Fruit fly (Drosophila melanogaster) whole organism, pupa: ENCODE data around the gene CG12075.

Source experiments
- CG10348 ChIP-seq: fragments of 200-800 bp; sonication (Bioruptor generic); IDR thresholded peaks from 2 replicates; pipeline ENCODE4 v1.3.6; 2022; ENCODE audit warnings: missing biosample characterization, missing genetic modification characterization
- CG12605 ChIP-seq: fragments of 200-800 bp; sonication (Bioruptor generic); IDR thresholded peaks from 2 replicates; pipeline ENCODE4 v1.3.6; 2022; ENCODE audit warnings: missing biosample characterization, missing genetic modification characterization
- CG13204 ChIP-seq: fragments of 200-800 bp; sonication (Bioruptor generic); optimal IDR thresholded peaks from 2 replicates; lab custom pipeline; 2018; ENCODE audit warnings: missing biosample characterization, mild to moderate bottlenecking, missing genetic modification characterization, moderate library complexity
- CG14655 ChIP-seq: fragments of 200-800 bp; sonication (Bioruptor generic); optimal IDR thresholded peaks from 3 replicates; lab custom pipeline; 2017; ENCODE audit warnings: mild to moderate bottlenecking, missing biosample characterization, missing genetic modification reagents, missing genetic modification characterization
- CG15710 ChIP-seq: fragments of 200-800 bp; sonication (Bioruptor generic); optimal IDR thresholded peaks from 2 replicates; lab custom pipeline; 2018; ENCODE audit warnings: missing biosample characterization, mild to moderate bottlenecking, missing genetic modification characterization, moderate library complexity
- CG17806 ChIP-seq: fragments of 200-800 bp; sonication (Bioruptor generic); optimal IDR thresholded peaks from 2 replicates; lab custom pipeline; 2018; ENCODE audit warnings: missing biosample characterization, mild to moderate bottlenecking, missing genetic modification characterization, moderate library complexity
- CG32121 ChIP-seq: fragments of 200-800 bp; sonication (Bioruptor generic); IDR thresholded peaks from 2 replicates; pipeline ENCODE4 v1.3.6; 2022; ENCODE audit warnings: missing biosample characterization, missing genetic modification characterization
- CG34367 ChIP-seq: fragments of 200-800 bp; sonication (Bioruptor generic); optimal IDR thresholded peaks from 2 replicates; lab custom pipeline; 2018; ENCODE audit warnings: missing biosample characterization, mild to moderate bottlenecking, missing genetic modification characterization
- CG4496 ChIP-seq: fragments of 200-800 bp; sonication (Bioruptor generic); IDR thresholded peaks from 3 replicates; pipeline ENCODE4 v1.3.6; 2022; ENCODE audit warnings: missing biosample characterization, missing genetic modification characterization
- CG8159 ChIP-seq: fragments of 200-800 bp; sonication (Bioruptor generic); optimal IDR thresholded peaks from 3 replicates; lab custom pipeline; 2018; ENCODE audit warnings: missing biosample characterization, mild to moderate bottlenecking, missing genetic modification characterization, moderate library complexity
- CG8301 ChIP-seq: fragments of 200-800 bp; sonication (Bioruptor generic); optimal IDR thresholded peaks from 2 replicates; lab custom pipeline; 2018; ENCODE audit warnings: missing biosample characterization, mild to moderate bottlenecking, missing genetic modification characterization
- CG9948 ChIP-seq: fragments of 200-800 bp; sonication (Bioruptor generic); optimal IDR thresholded peaks from 2 replicates; lab custom pipeline; 2018; ENCODE audit warnings: missing biosample characterization, mild to moderate bottlenecking, missing genetic modification characterization, moderate library complexity
- D1 ChIP-seq: fragments of 200-800 bp; sonication (Bioruptor generic); optimal IDR thresholded peaks from 2 replicates; lab custom pipeline; 2018; ENCODE audit warnings: missing biosample characterization, mild to moderate bottlenecking, missing genetic modification characterization, moderate library complexity
- EcR ChIP-seq: fragments of 200-800 bp; sonication (Bioruptor generic); optimal IDR thresholded peaks from 3 replicates; lab custom pipeline; 2019; ENCODE audit warnings: missing biosample characterization, missing genetic modification characterization, mild to moderate bottlenecking, moderate library complexity, missing genetic modification reagents
- Ets98B ChIP-seq: fragments of 200-800 bp; sonication (Bioruptor generic); IDR thresholded peaks from 2 replicates; pipeline ENCODE4 v1.3.6; 2022; ENCODE audit warnings: missing biosample characterization, missing genetic modification characterization
- Pif1A ChIP-seq: fragments of 200-800 bp; sonication (Bioruptor generic); optimal IDR thresholded peaks from 3 replicates; lab custom pipeline; 2016; ENCODE audit warnings: missing biosample characterization, missing genetic modification characterization
- Pif1B ChIP-seq: fragments of 200-800 bp; sonication (Bioruptor generic); optimal IDR thresholded peaks from 3 replicates; lab custom pipeline; 2016; ENCODE audit warnings: missing biosample characterization, missing genetic modification characterization
- Snoo ChIP-seq: fragments of 200-800 bp; sonication (Bioruptor generic); optimal IDR thresholded peaks from 3 replicates; lab custom pipeline; 2017; ENCODE audit warnings: missing biosample characterization, mild to moderate bottlenecking, missing genetic modification characterization, inconsistent platforms
- fd96Ca ChIP-seq: fragments of 200-800 bp; sonication (Bioruptor generic); IDR thresholded peaks from 3 replicates; pipeline ENCODE4 v1.3.6; 2022; ENCODE audit warnings: missing biosample characterization, missing genetic modification characterization
- gl ChIP-seq: fragments of 200-800 bp; sonication (Bioruptor generic); optimal IDR thresholded peaks from 2 replicates; lab custom pipeline; 2018; ENCODE audit warnings: missing biosample characterization, mild to moderate bottlenecking, missing genetic modification characterization
- rn ChIP-seq: fragments of 200-800 bp; sonication (Bioruptor generic); IDR thresholded peaks from 2 replicates; pipeline ENCODE4 v1.3.6; 2022; ENCODE audit warnings: missing biosample characterization, missing genetic modification characterization

CG12075 gene

DNA sequence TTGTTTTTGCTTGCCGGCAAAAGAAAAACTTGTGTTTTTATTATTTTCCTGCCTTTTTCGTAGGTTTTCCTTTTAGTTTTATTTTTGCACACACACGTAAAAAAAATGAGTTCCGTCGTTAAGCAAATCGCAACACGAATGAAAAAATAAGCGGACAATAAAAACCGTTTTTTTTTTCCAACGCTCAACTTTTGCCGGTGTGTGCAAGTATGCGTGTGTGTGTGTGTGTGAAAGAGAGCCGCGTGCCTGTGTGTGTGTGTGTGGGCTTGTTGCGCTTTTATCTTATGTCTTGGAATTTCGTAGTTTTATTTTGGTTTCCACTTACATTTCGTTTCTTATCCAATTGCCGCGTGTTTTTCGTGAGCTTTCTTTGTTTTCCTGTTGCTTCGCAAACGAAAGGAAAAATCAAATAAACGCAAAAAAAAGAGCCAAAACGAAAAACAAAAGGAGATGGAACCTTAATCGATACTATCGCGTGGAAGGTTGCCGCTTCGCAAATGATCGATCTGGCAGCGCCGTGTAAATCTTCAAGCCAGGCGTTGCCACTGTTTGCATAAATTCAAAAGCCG is 59.8 kb downstream of the CG12075 start, which contains the start of gene Moe:
Gene Moe, minus strand, starts transcription at position 474 of the 569 bp plus-strand sequence.
- TF ChIP-seq Pif1A (GFP tag; lab: Kevin White, UChicago) (peak; percentile 70), Ets98B (GFP tag; lab: Robert Waterston, UW) (peak; percentile 40), CG13204 (peak; percentile 65), CG12605 (GFP tag; lab: Robert Waterston, UW) (peak; percentile 77), CG34367 (tag; lab: Kevin White, UChicago) (peak; percentile 62), CG14655 (GFP tag; lab: Kevin White, UChicago) (peak; percentile 76), CG32121 (peak; percentile 82), fd96Ca (GFP tag; lab: Robert Waterston, UW) (0 out of 3 replicates have a peak, but pooled peaks have one; percentile 51), Snoo (tag; lab: Kevin White, UChicago) (peak; percentile 3), gl (tag; lab: Kevin White, UChicago) (peak; percentile 64), CG9948 (tag; lab: Kevin White, UChicago) (peak; percentile 48), EcR (GFP tag; lab: Kevin White, UChicago) (peak; percentile 32), D1 (tag; lab: Kevin White, UChicago) (no peak), CG17806 (tag; lab: Kevin White, UChicago) (peak; percentile 39), CG10348 (GFP tag; lab: Robert Waterston, UW) (no peak), CG4496 (GFP tag; lab: Robert Waterston, UW) (peak; percentile 70), CG8159 (tag; lab: Kevin White, UChicago) (peak; percentile 57), rn (GFP tag; lab: Robert Waterston, UW) (peak; percentile 35), CG8301 (tag; lab: Kevin White, UChicago) (peak; percentile 62), Pif1B (GFP tag; lab: Kevin White, UChicago) (peak; percentile 51), CG15710 (tag; lab: Kevin White, UChicago) (peak; percentile 55)

DNA sequence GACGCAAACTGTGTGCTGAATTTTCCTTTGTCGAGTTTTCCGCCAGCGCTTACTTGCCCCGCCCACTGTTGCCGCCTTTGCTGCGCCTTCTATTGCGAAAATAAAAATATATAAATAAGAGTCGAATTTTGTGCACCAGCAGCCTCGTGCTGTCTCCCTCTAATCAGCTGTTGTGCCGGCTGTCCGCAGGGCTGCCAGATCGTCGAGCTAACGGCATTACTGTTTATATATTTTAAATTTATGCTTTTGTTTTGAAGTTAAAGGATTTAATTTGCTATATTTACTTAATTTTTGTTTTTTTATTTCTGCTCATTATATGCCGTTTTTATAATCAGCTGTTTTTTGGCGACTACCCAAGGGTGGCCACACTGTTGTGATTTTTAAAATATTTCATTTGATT is 62.0 kb downstream of the CG12075 start, which contains the start of gene Uros1:
Gene Uros1, minus strand, starts transcription at position 171 of the 400 bp plus-strand sequence.
- no peak for TF ChIP-seq CG15710 (tag; lab: Kevin White, UChicago)
- TF ChIP-seq CG8159 (tag; lab: Kevin White, UChicago): no peak
- no peak for TF ChIP-seq CG32121
- TF ChIP-seq CG13204: no peak
- TF ChIP-seq CG17806 (tag; lab: Kevin White, UChicago): no peak
- TF ChIP-seq CG12605 (GFP tag; lab: Robert Waterston, UW): 0 out of 2 replicates have a peak, but pooled peaks have one; percentile 25
- peak; percentile 59; the same call in 2 of the 3 replicates for TF ChIP-seq CG4496 (GFP tag; lab: Robert Waterston, UW)
- no peak for TF ChIP-seq Ets98B (GFP tag; lab: Robert Waterston, UW)
- TF ChIP-seq Pif1B (GFP tag; lab: Kevin White, UChicago): peak; percentile 15
- TF ChIP-seq Snoo (tag; lab: Kevin White, UChicago): no peak
- no peak for TF ChIP-seq gl (tag; lab: Kevin White, UChicago)
- no peak for TF ChIP-seq D1 (tag; lab: Kevin White, UChicago)
- TF ChIP-seq, all 21 proteins: peak for 3

DNA sequence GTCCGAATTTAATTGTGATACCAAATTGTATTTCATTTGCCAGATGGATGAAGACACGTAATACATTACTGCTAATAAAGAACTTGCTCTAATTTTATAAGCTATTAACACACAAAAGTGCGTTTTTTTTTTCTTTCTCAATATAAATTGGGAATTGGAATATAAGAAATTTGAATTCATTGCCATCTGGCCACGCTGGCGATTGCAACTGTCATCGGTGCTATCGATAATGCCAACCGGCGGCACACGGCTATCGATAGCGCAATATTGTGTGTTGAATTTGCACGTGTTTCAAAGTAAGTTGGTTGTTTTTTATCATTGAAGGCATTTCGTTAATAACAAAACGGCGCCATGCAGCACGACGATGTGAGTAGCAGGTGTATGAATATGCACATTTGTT is 63.3 kb downstream of the CG12075 start, which contains the start of gene Rbm13:
Gene Rbm13, plus strand, starts transcription at position 253 of the 400 bp plus-strand sequence.
- TF ChIP-seq CG10348 (GFP tag; lab: Robert Waterston, UW) (no peak), CG8159 (tag; lab: Kevin White, UChicago) (no peak)

DNA sequence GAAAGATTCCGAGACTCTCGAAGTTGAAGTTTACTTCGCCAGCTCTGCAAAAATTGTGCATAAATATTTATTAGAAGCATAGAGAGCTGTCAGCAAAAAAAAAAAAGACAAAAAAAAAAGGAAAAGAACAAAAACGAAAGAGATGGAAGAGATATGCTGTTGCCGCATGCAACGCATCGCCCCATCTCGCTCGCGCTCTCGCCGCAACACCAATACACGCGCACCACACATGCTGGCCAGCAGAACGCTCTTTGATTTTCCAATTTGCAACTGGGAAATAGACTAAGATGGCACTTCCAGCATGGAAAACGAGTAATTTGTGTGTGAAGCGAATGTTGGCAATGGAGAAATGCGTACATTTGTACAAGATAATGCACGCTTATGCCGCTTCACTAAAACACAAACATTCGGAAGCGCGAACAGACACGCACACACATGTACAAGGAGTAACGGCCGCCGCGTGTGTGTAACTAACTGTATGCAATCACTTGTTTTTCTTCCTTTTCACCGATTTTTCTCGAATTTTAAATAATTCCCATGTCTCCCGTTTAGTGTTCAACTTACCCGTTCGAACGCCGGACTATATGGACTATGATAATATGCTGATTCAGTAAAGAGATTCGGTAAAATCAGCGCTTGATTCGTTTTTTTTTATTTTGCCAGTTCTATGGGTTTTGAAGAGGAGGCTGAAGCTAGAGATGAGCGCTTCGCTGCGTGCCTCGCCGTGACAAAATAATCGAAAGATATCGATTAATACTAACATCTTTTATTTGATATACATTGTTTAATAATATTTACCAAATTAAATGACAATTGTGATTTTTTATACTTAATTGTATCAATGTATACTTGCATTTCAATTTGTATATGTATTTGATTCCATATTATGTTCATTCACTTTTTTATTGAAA is 67.7 kb downstream of the CG12075 start:
- TF ChIP-seq CG4496 (GFP tag; lab: Robert Waterston, UW) (peak; percentile 66; the same call in 2 of the 3 replicates), EcR (GFP tag; lab: Kevin White, UChicago) (peak; percentile 90), CG15710 (tag; lab: Kevin White, UChicago) (no peak), CG32121 (0 out of 2 replicates have a peak, but pooled peaks have one; percentile 21), Ets98B (GFP tag; lab: Robert Waterston, UW) (no peak)
- TF ChIP-seq, all 21 proteins: peak for 3

DNA sequence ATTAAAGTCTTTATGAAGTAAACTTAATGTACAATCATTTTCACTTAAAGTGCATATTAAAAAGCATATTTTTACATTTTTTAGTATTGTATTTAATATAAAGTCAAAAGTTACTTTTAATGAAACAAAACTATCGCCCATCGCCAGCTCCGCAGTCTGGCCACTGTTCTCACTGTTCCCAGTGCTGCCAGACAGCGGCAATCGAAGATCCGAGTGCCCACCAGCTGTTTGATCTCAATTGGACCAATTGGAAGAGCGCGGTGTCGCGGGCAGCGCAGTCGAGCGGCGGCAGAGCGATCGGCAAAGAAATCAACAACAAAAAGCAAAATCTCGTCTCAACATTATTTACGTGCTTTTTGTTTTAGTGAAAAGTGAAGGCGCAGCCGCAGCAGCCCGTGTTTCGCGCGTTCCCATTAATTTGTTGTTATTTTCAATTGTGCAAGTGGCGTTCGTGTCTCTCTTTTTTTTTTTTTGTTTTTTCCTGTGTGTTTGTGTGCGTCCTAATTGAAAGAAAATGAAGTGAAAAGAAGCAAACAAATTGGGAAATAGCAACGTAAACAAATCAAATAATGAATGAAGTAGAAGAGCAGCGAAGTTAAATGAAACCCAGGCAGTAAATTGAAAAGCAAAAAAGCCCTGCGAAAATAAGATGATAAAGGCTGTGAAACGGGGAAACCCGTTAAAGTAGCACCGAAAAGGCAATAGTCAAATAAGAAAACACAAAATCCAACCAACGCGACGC is 68.9 kb downstream of the CG12075 start, which contains the start of gene rdgA:
Gene rdgA, plus strand, starts transcription at position 264 of the 742 bp plus-strand sequence.
- TF ChIP-seq CG32121: peak; percentile 36; the same call in 1 of the 2 replicates
- no peak for TF ChIP-seq CG13204
- TF ChIP-seq CG8301 (tag; lab: Kevin White, UChicago): no peak
- TF ChIP-seq Snoo (tag; lab: Kevin White, UChicago): no peak
- TF ChIP-seq CG4496 (GFP tag; lab: Robert Waterston, UW): peak; percentile 68
- no peak for TF ChIP-seq CG34367 (tag; lab: Kevin White, UChicago)
- no peak for TF ChIP-seq gl (tag; lab: Kevin White, UChicago)
- TF ChIP-seq Ets98B (GFP tag; lab: Robert Waterston, UW): peak; percentile 33; the same call in 1 of the 2 replicates
- TF ChIP-seq D1 (tag; lab: Kevin White, UChicago): no peak
- no peak for TF ChIP-seq fd96Ca (GFP tag; lab: Robert Waterston, UW)
- TF ChIP-seq CG8159 (tag; lab: Kevin White, UChicago): no peak
- TF ChIP-seq EcR (GFP tag; lab: Kevin White, UChicago): no peak
- TF ChIP-seq CG9948 (tag; lab: Kevin White, UChicago): no peak
- no peak for TF ChIP-seq CG12605 (GFP tag; lab: Robert Waterston, UW)
- TF ChIP-seq Pif1A (GFP tag; lab: Kevin White, UChicago): no peak
